Fruit fly (Drosophila melanogaster): ENCODE data around the gene CG46439.
"Not testable (repeated sequence)": the region's sequence is repeated elsewhere in the genome, so short reads cannot be mapped to it uniquely, and the experiment has no call there.

The CG46439 gene

dm6 chr3L:11096195-11096908, at the start of gene CG46439, which contains the start of the genes Iyd and CG33947:
CG46439 (minus strand) TSS chr3L:11096245.
Iyd (minus strand) TSS chr3L:11096245.
CG33947 (plus strand) TSS chr3L:11096496.
- TF ChIP-seq CG17801 (GFP tag; optimal IDR thresholded peaks at IDR 0.05; ENCODE audit: partially characterized antibody), result peak; percentile 92

- no peak for TF ChIP-seq CG17801 (GFP tag; optimal IDR thresholded peaks at IDR 0.05; ENCODE audit: partially characterized antibody)
Observed at dm6 chr3L:11145065-11145464, 49.0 kb upstream of the CG46439 start.

- no peak for TF ChIP-seq CG17801 (GFP tag; optimal IDR thresholded peaks at IDR 0.05; ENCODE audit: partially characterized antibody)
Observed at dm6 chr3L:11138862-11139261, 42.8 kb upstream of the CG46439 start.

dm6 chr3L:11136349-11136748, 40.3 kb upstream of the CG46439 start:
- TF ChIP-seq CG17801 (GFP tag; optimal IDR thresholded peaks at IDR 0.05; ENCODE audit: partially characterized antibody), result no peak

- no peak for TF ChIP-seq CG17801 (GFP tag; optimal IDR thresholded peaks at IDR 0.05; ENCODE audit: partially characterized antibody)
Observed at dm6 chr3L:11135846-11136245, 39.8 kb upstream of the CG46439 start, which contains the start of gene IRSp53. IRSp53 (plus strand) TSS chr3L:11136049.

- TF ChIP-seq CG17801 (GFP tag; optimal IDR thresholded peaks at IDR 0.05; ENCODE audit: partially characterized antibody), result not testable (repeated sequence)
Observed at dm6 chr3L:11134886-11135285, 38.8 kb upstream of the CG46439 start, which contains the start of gene CG14143. CG14143 (plus strand) TSS chr3L:11134987.

dm6 chr3L:11132055-11132454, 36.0 kb upstream of the CG46439 start, which contains the start of gene CG32074:
CG32074 (minus strand) TSS chr3L:11132322.
- not testable (repeated sequence) for TF ChIP-seq CG17801 (GFP tag; optimal IDR thresholded peaks at IDR 0.05; ENCODE audit: partially characterized antibody)

- TF ChIP-seq CG17801 (GFP tag; optimal IDR thresholded peaks at IDR 0.05; ENCODE audit: partially characterized antibody), result no peak
Observed at dm6 chr3L:11130535-11130934, 34.5 kb upstream of the CG46439 start, which contains the start of gene nol. nol (plus strand) TSS chr3L:11130835.

- peak; percentile 72 for TF ChIP-seq CG17801 (GFP tag; optimal IDR thresholded peaks at IDR 0.05; ENCODE audit: partially characterized antibody)
Observed at dm6 chr3L:11125636-11126532, 29.8 kb upstream of the CG46439 start.

dm6 chr3L:11124841-11125240, 28.8 kb upstream of the CG46439 start:
- TF ChIP-seq CG17801 (GFP tag; optimal IDR thresholded peaks at IDR 0.05; ENCODE audit: partially characterized antibody), result no peak

- TF ChIP-seq CG17801 (GFP tag; optimal IDR thresholded peaks at IDR 0.05; ENCODE audit: partially characterized antibody), result no peak
Observed at dm6 chr3L:11124439-11124838, 28.4 kb upstream of the CG46439 start.

dm6 chr3L:11123598-11124284, 27.7 kb upstream of the CG46439 start:
- no peak for TF ChIP-seq CG17801 (GFP tag; optimal IDR thresholded peaks at IDR 0.05; ENCODE audit: partially characterized antibody)

- TF ChIP-seq CG17801 (GFP tag; optimal IDR thresholded peaks at IDR 0.05; ENCODE audit: partially characterized antibody), result peak; percentile 53
Observed at dm6 chr3L:11123088-11123487, 27.0 kb upstream of the CG46439 start, which contains the start of the genes Ufd1 and NaPi-III. Ufd1 (minus strand) TSS chr3L:11123216. NaPi-III (plus strand) TSS chr3L:11123348.

- peak; percentile 82 for TF ChIP-seq CG17801 (GFP tag; optimal IDR thresholded peaks at IDR 0.05; ENCODE audit: partially characterized antibody)
Observed at dm6 chr3L:11120419-11120958, 24.4 kb upstream of the CG46439 start, which contains the start of the genes FoxK and mRpL2. FoxK (minus strand) TSS chr3L:11120783. mRpL2 (plus strand) TSS chr3L:11120847.

Measured in ovary, adult (tissue).